Worm (Caenorhabditis elegans) whole organism, L4 larva: ENCODE data around the gene T24G10.2.

Source experiments
- F26F4.8 ChIP-seq: fragments of 200-800 bp; sonication (Bioruptor generic); conservative IDR thresholded peaks from 2 replicates; pipeline ENCODE4 v1.3.6; 2022; ENCODE audit warnings: missing genetic modification characterization, missing compliant biosample characterization
- attf-4 ChIP-seq: sonication (generic microtip); optimal IDR thresholded peaks from 3 replicates; lab custom pipeline; 2017; ENCODE audit warnings: missing biosample characterization, missing genetic modification characterization
- daf-12 ChIP-seq: fragments of 150-350 bp; optimal IDR thresholded peaks from 2 replicates; lab custom pipeline; 2014; ENCODE audit warnings: missing biosample characterization, missing genetic modification reagents, missing genetic modification characterization
- nhr-237 ChIP-seq: sonication (generic microtip); optimal IDR thresholded peaks from 2 replicates; lab custom pipeline; 2017; ENCODE audit warnings: missing biosample characterization, missing genetic modification characterization
- set-16 ChIP-seq: fragments of 200-800 bp; sonication (Bioruptor generic); IDR thresholded peaks from 2 replicates; pipeline ENCODE4 v1.3.6; 2022; ENCODE audit warnings: missing genetic modification reagents, missing genetic modification characterization, missing compliant biosample characterization

The T24G10.2 gene

ce11 chrIII:5395746-5396145, 46.8 kb downstream of the T24G10.2 start:
- no peak for TF ChIP-seq daf-12 (tag; lab: Kevin White, UChicago)
- no peak for TF ChIP-seq nhr-237 (tag; lab: Kevin White, UChicago)
- no peak for TF ChIP-seq F26F4.8 (GFP tag; lab: Robert Waterston, UW)
- no peak for TF ChIP-seq attf-4
- peak; percentile 88 for TF ChIP-seq set-16 (GFP tag; lab: Robert Waterston, UW)
